Fruit fly (Drosophila melanogaster) whole organism, embryonic: Measurements from ENCODE around the gene CG31542.

Source experiments
- CG10321 ChIP-seq: fragments of 200-800 bp; sonication (Bioruptor generic); IDR thresholded peaks from 2 replicates; pipeline ENCODE4 v1.3.6; 2022; ENCODE audit warnings: missing biosample characterization, missing genetic modification characterization
- CG10462 ChIP-seq: fragments of 200-800 bp; sonication (Bioruptor generic); optimal IDR thresholded peaks from 2 replicates; lab custom pipeline; 2016; ENCODE audit warnings: missing biosample characterization, missing genetic modification characterization
- CG10959 ChIP-seq: fragments of 200-800 bp; sonication (Bioruptor generic); IDR thresholded peaks from 2 replicates; pipeline ENCODE4 v1.3.6; 2022; ENCODE audit warnings: missing biosample characterization, missing genetic modification characterization
- CG11093 ChIP-seq: fragments of 200-800 bp; sonication (Bioruptor generic); IDR thresholded peaks from 3 replicates; pipeline ENCODE4 v1.3.6; 2022; ENCODE audit warnings: missing biosample characterization, missing genetic modification characterization
- CG13296 ChIP-seq: fragments of 200-800 bp; sonication (Bioruptor generic); optimal IDR thresholded peaks from 3 replicates; lab custom pipeline; 2018; ENCODE audit warnings: missing biosample characterization, mild to moderate bottlenecking, missing genetic modification characterization
- CG15601 ChIP-seq: fragments of 200-800 bp; sonication (Bioruptor generic); optimal IDR thresholded peaks from 3 replicates; lab custom pipeline; 2019; ENCODE audit warnings: missing biosample characterization, mild to moderate bottlenecking, missing genetic modification characterization, moderate library complexity
- CG17568 ChIP-seq: fragments of 200-800 bp; sonication (Bioruptor generic); optimal IDR thresholded peaks from 2 replicates; lab custom pipeline; 2018; ENCODE audit warnings: missing biosample characterization, mild to moderate bottlenecking, missing genetic modification characterization, moderate library complexity
- CG31388 ChIP-seq: fragments of 200-800 bp; sonication (Bioruptor generic); optimal IDR thresholded peaks from 2 replicates; lab custom pipeline; 2016; ENCODE audit warnings: missing biosample characterization, missing genetic modification characterization
- CG32772 ChIP-seq: fragments of 200-800 bp; sonication (Bioruptor generic); IDR thresholded peaks from 2 replicates; pipeline ENCODE4 v1.3.6; 2022; ENCODE audit warnings: missing biosample characterization, missing genetic modification characterization
- CG34422 ChIP-seq: fragments of 200-800 bp; sonication (Bioruptor generic); IDR thresholded peaks from 3 replicates; pipeline ENCODE4 v1.3.6; 2022; ENCODE audit warnings: missing biosample characterization, missing genetic modification characterization
- CG4424 ChIP-seq: fragments of 200-800 bp; sonication (Bioruptor generic); optimal IDR thresholded peaks from 3 replicates; lab custom pipeline; 2016; ENCODE audit warnings: missing biosample characterization, missing genetic modification characterization
- CG4820 ChIP-seq: fragments of 200-800 bp; sonication (Bioruptor generic); optimal IDR thresholded peaks from 3 replicates; lab custom pipeline; 2016; ENCODE audit warnings: missing biosample characterization, missing genetic modification characterization
- CG6175 ChIP-seq: fragments of 200-800 bp; sonication (Bioruptor generic); IDR thresholded peaks from 3 replicates; pipeline ENCODE4 v1.3.6; 2022; ENCODE audit warnings: missing biosample characterization, missing genetic modification characterization
- CG7357 ChIP-seq: fragments of 200-800 bp; sonication (Bioruptor generic); IDR thresholded peaks from 3 replicates; pipeline ENCODE4 v1.3.6; 2022; ENCODE audit warnings: missing biosample characterization, missing genetic modification characterization
- CG7786 ChIP-seq: fragments of 200-800 bp; sonication (Bioruptor generic); optimal IDR thresholded peaks from 2 replicates; lab custom pipeline; 2016; ENCODE audit warnings: missing biosample characterization, missing genetic modification characterization
- CG7987 ChIP-seq: fragments of 200-800 bp; sonication (Bioruptor generic); optimal IDR thresholded peaks from 2 replicates; lab custom pipeline; 2018; ENCODE audit warnings: missing biosample characterization, mild to moderate bottlenecking, missing genetic modification characterization, moderate library complexity
- CG9609 ChIP-seq: fragments of 200-800 bp; sonication (Bioruptor generic); optimal IDR thresholded peaks from 3 replicates; lab custom pipeline; 2016; ENCODE audit warnings: missing biosample characterization, missing genetic modification characterization
- CG9876 ChIP-seq: fragments of 200-800 bp; sonication (Bioruptor generic); optimal IDR thresholded peaks from 2 replicates; lab custom pipeline; 2016; ENCODE audit warnings: missing biosample characterization, missing genetic modification characterization
- CTCF ChIP-seq: fragments of 200-800 bp; sonication (Bioruptor generic); optimal IDR thresholded peaks from 2 replicates; lab custom pipeline; 2017; ENCODE audit warnings: missing biosample characterization, mild to moderate bottlenecking, missing genetic modification characterization, moderate library complexity
- CrebB ChIP-seq: fragments of 200-800 bp; sonication (Bioruptor generic); optimal IDR thresholded peaks from 3 replicates; lab custom pipeline; 2018; ENCODE audit warnings: missing biosample characterization, mild to moderate bottlenecking, missing genetic modification characterization
- Doc3 ChIP-seq: fragments of 200-800 bp; sonication (Bioruptor generic); IDR thresholded peaks from 3 replicates; pipeline ENCODE4 v1.3.6; 2022; ENCODE audit warnings: missing biosample characterization, missing genetic modification characterization; ENCODE audit not compliant: partially characterized antibody
- Dref ChIP-seq: fragments of 200-800 bp; sonication (Bioruptor generic); IDR thresholded peaks from 2 replicates; pipeline ENCODE4 v1.3.6; 2022; ENCODE audit warnings: missing biosample characterization, missing genetic modification characterization
- E2f2 ChIP-seq: fragments of 200-800 bp; sonication (Bioruptor generic); IDR thresholded peaks from 2 replicates; pipeline ENCODE4 v1.3.6; 2022; ENCODE audit warnings: missing biosample characterization, missing genetic modification characterization
- Fer2 ChIP-seq: fragments of 200-800 bp; sonication (Bioruptor generic); optimal IDR thresholded peaks from 2 replicates; lab custom pipeline; 2018; ENCODE audit warnings: missing biosample characterization, mild to moderate bottlenecking, missing genetic modification characterization, moderate library complexity
- Hr78 ChIP-seq, 2 experiments: fragments of 200-800 bp in 1 of 2; fragments of >200 bp in 1 of 2; sonication (Bioruptor generic) in 1 of 2; optimal IDR thresholded peaks; 2 replicates each; lab custom pipeline; 2017 to 2019; ENCODE audit warnings: missing biosample characterization in 2 of 2, missing genetic modification characterization in 2 of 2, mild to moderate bottlenecking in 1 of 2, moderate library complexity in 1 of 2
- Mad ChIP-seq: fragments of 200-800 bp; sonication (Bioruptor generic); optimal IDR thresholded peaks from 2 replicates; lab custom pipeline; 2016; ENCODE audit warnings: missing biosample characterization, missing genetic modification characterization
- Mes4 ChIP-seq: fragments of 200-800 bp; sonication (Bioruptor generic); optimal IDR thresholded peaks from 2 replicates; lab custom pipeline; 2016; ENCODE audit warnings: missing biosample characterization, missing genetic modification characterization
- Nf-YC ChIP-seq: fragments of 200-800 bp; optimal IDR thresholded peaks from 3 replicates; lab custom pipeline; 2019; ENCODE audit warnings: missing biosample characterization, mild to moderate bottlenecking, missing genetic modification characterization, moderate library complexity
- Pdp1 ChIP-seq, 2 experiments: fragments of 200-800 bp; sonication (Bioruptor generic); optimal IDR thresholded peaks; 3 replicates each; lab custom pipeline; 2016; ENCODE audit warnings: missing biosample characterization in 2 of 2, missing genetic modification characterization in 2 of 2, mild to moderate bottlenecking in 1 of 2, moderate library complexity in 1 of 2
- Poxn ChIP-seq: fragments of 200-800 bp; sonication (Bioruptor generic); IDR thresholded peaks from 2 replicates; pipeline ENCODE4 v1.3.6; 2022; ENCODE audit warnings: missing biosample characterization, missing genetic modification characterization
- Sox102F ChIP-seq: fragments of 200-800 bp; sonication (Bioruptor generic); optimal IDR thresholded peaks from 2 replicates; lab custom pipeline; 2018; ENCODE audit warnings: missing biosample characterization, mild to moderate bottlenecking, missing genetic modification characterization, moderate library complexity
- cad ChIP-seq: fragments of >200 bp; optimal IDR thresholded peaks from 2 replicates; lab custom pipeline; 2017; ENCODE audit warnings: missing biosample characterization, missing genetic modification characterization
- cas ChIP-seq: fragments of 200-800 bp; sonication (Bioruptor generic); IDR thresholded peaks from 2 replicates; pipeline ENCODE4 v1.3.6; 2022; ENCODE audit warnings: missing biosample characterization, missing genetic modification characterization
- cg ChIP-seq: fragments of 200-800 bp; sonication (Bioruptor generic); optimal IDR thresholded peaks from 3 replicates; lab custom pipeline; 2019; ENCODE audit warnings: missing biosample characterization, mild to moderate bottlenecking, missing genetic modification characterization, moderate library complexity
- fd3F ChIP-seq: fragments of 200-800 bp; sonication (Bioruptor generic); optimal IDR thresholded peaks from 2 replicates; lab custom pipeline; 2018; ENCODE audit warnings: missing biosample characterization, mild to moderate bottlenecking, missing genetic modification characterization, moderate library complexity
- fu2 ChIP-seq: fragments of 200-800 bp; sonication (Bioruptor generic); optimal IDR thresholded peaks from 2 replicates; lab custom pipeline; 2016; ENCODE audit warnings: missing biosample characterization, missing genetic modification characterization
- ind ChIP-seq: fragments of 200-800 bp; sonication (Bioruptor generic); optimal IDR thresholded peaks from 3 replicates; lab custom pipeline; 2016; ENCODE audit warnings: missing biosample characterization, missing genetic modification characterization
- inv ChIP-seq: fragments of 200-800 bp; sonication (Bioruptor generic); IDR thresholded peaks from 2 replicates; pipeline ENCODE4 v1.3.6; 2022; ENCODE audit warnings: missing biosample characterization, missing genetic modification characterization; ENCODE audit not compliant: partially characterized antibody
- klu ChIP-seq: fragments of 200-800 bp; sonication (Bioruptor generic); IDR thresholded peaks from 2 replicates; pipeline ENCODE4 v1.3.6; 2022; ENCODE audit warnings: missing biosample characterization, missing genetic modification characterization
- nau ChIP-seq: fragments of 200-800 bp; sonication (Bioruptor generic); optimal IDR thresholded peaks from 3 replicates; lab custom pipeline; 2017; ENCODE audit warnings: missing biosample characterization, mild to moderate bottlenecking, missing genetic modification characterization, missing genetic modification reagents
- nmo ChIP-seq: fragments of 200-800 bp; sonication (Bioruptor generic); optimal IDR thresholded peaks from 2 replicates; lab custom pipeline; 2018; ENCODE audit warnings: missing biosample characterization, mild to moderate bottlenecking, missing genetic modification characterization, moderate library complexity
- nom ChIP-seq: fragments of 200-800 bp; sonication (Bioruptor generic); optimal IDR thresholded peaks from 2 replicates; lab custom pipeline; 2017; ENCODE audit warnings: missing biosample characterization, missing genetic modification characterization, mild to moderate bottlenecking, moderate library complexity, missing genetic modification reagents
- otp ChIP-seq: fragments of 200-800 bp; sonication (Bioruptor generic); IDR thresholded peaks from 3 replicates; pipeline ENCODE4, ENCODE4 v1.3.6; 2022; ENCODE audit warnings: missing biosample characterization, missing genetic modification characterization
- pita ChIP-seq: fragments of 200-800 bp; sonication (Bioruptor generic); optimal IDR thresholded peaks from 2 replicates; lab custom pipeline; 2017; ENCODE audit warnings: missing biosample characterization, mild to moderate bottlenecking, missing genetic modification characterization
- sc ChIP-seq, 3 experiments: fragments of >200 bp in 2 of 3; fragments of 200-800 bp in 1 of 3; sonication (Bioruptor generic) in 1 of 3; optimal IDR thresholded peaks; 2 replicates in 2 of 3; 3 replicates in 1 of 3; lab custom pipeline; 2017; ENCODE audit warnings: mild to moderate bottlenecking in 1 of 3, missing biosample characterization in 1 of 3, missing genetic modification characterization in 1 of 3, missing genetic modification reagents in 1 of 3
- tin ChIP-seq: fragments of 200-800 bp; sonication (Bioruptor generic); optimal IDR thresholded peaks from 3 replicates; lab custom pipeline; 2016; ENCODE audit warnings: missing biosample characterization, missing genetic modification characterization
- trem ChIP-seq: fragments of 200-800 bp; optimal IDR thresholded peaks from 3 replicates; lab custom pipeline; 2019; ENCODE audit warnings: missing biosample characterization, mild to moderate bottlenecking, missing genetic modification characterization, moderate library complexity
- tx ChIP-seq: fragments of 200-800 bp; sonication (Bioruptor generic); optimal IDR thresholded peaks from 2 replicates; lab custom pipeline; 2016; ENCODE audit warnings: missing biosample characterization, missing genetic modification characterization
- wek ChIP-seq: fragments of 200-800 bp; sonication (Bioruptor generic); optimal IDR thresholded peaks from 3 replicates; lab custom pipeline; 2018; ENCODE audit warnings: missing biosample characterization, mild to moderate bottlenecking, missing genetic modification characterization, moderate library complexity
- yki ChIP-seq: fragments of >200 bp; optimal IDR thresholded peaks from 3 replicates; lab custom pipeline; 2018

The CG31542 gene

dm6 chr3R:5368170-5368781 lies 1.1 kb upstream of the CG31542 start, which contains the start of gene Cerk (continued):
- no peak for TF ChIP-seq CG32772 (GFP tag; lab: Robert Waterston, UW)
- no peak for TF ChIP-seq CG6175 (GFP tag; lab: Robert Waterston, UW)
- no peak for TF ChIP-seq CG31388
- peak; percentile 37 for TF ChIP-seq Mes4 (GFP tag; lab: Kevin White, UChicago)
- no peak for TF ChIP-seq Hr78 (GFP tag; optimal IDR thresholded peaks at IDR 0.05; lab: Kevin White, UChicago)
- no peak for TF ChIP-seq sc (optimal IDR thresholded peaks at IDR 0.05; lab: Kevin White, UChicago)
- TF ChIP-seq sc (GFP tag; optimal IDR thresholded peaks at IDR 0.05; lab: Kevin White, UChicago), result no peak
- no peak for TF ChIP-seq klu (GFP tag; lab: Robert Waterston, UW)
- peak; percentile 57 for TF ChIP-seq E2f2 (GFP tag; lab: Robert Waterston, UW)
- no peak for TF ChIP-seq tin
- TF ChIP-seq CG4424 (GFP tag; lab: Kevin White, UChicago), result peak; percentile 1
- TF ChIP-seq ind (GFP tag; lab: Kevin White, UChicago), result peak; percentile 27
- TF ChIP-seq CG9609, result peak; percentile 32
- peak; percentile 55 for TF ChIP-seq CG7987 (GFP tag; lab: Kevin White, UChicago)
- TF ChIP-seq cad (GFP tag; lab: Kevin White, UChicago), result no peak
- no peak for TF ChIP-seq Doc3 (GFP tag; lab: Robert Waterston, UW)
- TF ChIP-seq fd3F (GFP tag; lab: Kevin White, UChicago), result no peak
- TF ChIP-seq trem (tag; lab: Kevin White, UChicago), result peak; percentile 20
- peak; percentile 54 for TF ChIP-seq nom (GFP tag; lab: Kevin White, UChicago)
- no peak for TF ChIP-seq CG10959
- peak; percentile 48; the same call in 2 of the 3 replicates for TF ChIP-seq CG34422 (GFP tag; lab: Robert Waterston, UW)
- TF ChIP-seq CG10462 (GFP tag; lab: Kevin White, UChicago), result peak; percentile 13
- peak; percentile 6 for TF ChIP-seq CrebB
- TF ChIP-seq Dref (GFP tag; lab: Robert Waterston, UW), result peak; percentile 48
- peak; percentile 16 for TF ChIP-seq CG15601
- TF ChIP-seq CG7786, result peak; percentile 20
- peak; percentile 62 for TF ChIP-seq CG9876 (GFP tag; lab: Kevin White, UChicago)
- TF ChIP-seq Pdp1 (GFP tag; optimal IDR thresholded peaks at IDR 0.05; lab: Kevin White, UChicago), result peak in 1 of 2 experiments; percentile 61
- TF ChIP-seq nau (GFP tag; lab: Kevin White, UChicago), result no peak
- no peak for TF ChIP-seq CTCF
- TF ChIP-seq yki (lab: Kevin White, UChicago), result no peak
- peak; percentile 99 for TF ChIP-seq wek (GFP tag; lab: Kevin White, UChicago)
- no peak for TF ChIP-seq CG11093 (GFP tag; lab: Robert Waterston, UW)
- TF ChIP-seq Mad, result no peak
- peak; percentile 2 for TF ChIP-seq CG13296 (GFP tag; lab: Kevin White, UChicago)
- TF ChIP-seq CG17568 (GFP tag; lab: Kevin White, UChicago), result no peak
- peak; percentile 42; the same call in 1 of the 2 replicates for TF ChIP-seq inv
- TF ChIP-seq cas (GFP tag; lab: Robert Waterston, UW), result no peak
- TF ChIP-seq tx (GFP tag; lab: Kevin White, UChicago), result peak; percentile 27
- TF ChIP-seq CG4820 (GFP tag; lab: Kevin White, UChicago), result no peak
- TF ChIP-seq fu2, result no peak
- TF ChIP-seq nmo (GFP tag; lab: Kevin White, UChicago), result peak; percentile 30
- TF ChIP-seq Nf-YC (tag; lab: Kevin White, UChicago), result peak; percentile 33
- no peak for TF ChIP-seq Sox102F (GFP tag; lab: Kevin White, UChicago)
- TF ChIP-seq pita (GFP tag; lab: Kevin White, UChicago), result no peak
- TF ChIP-seq otp, result 0 out of 3 replicates have a peak, but pooled peaks have one; percentile 33
- no peak for TF ChIP-seq Poxn (GFP tag; lab: Robert Waterston, UW)
- no peak for TF ChIP-seq cg
- no peak for TF ChIP-seq Fer2 (tag; lab: Kevin White, UChicago)
- TF ChIP-seq CG10321 (GFP tag; lab: Robert Waterston, UW), result no peak
- 0 out of 3 replicates have a peak, but pooled peaks have one; percentile 22 for TF ChIP-seq CG7357 (GFP tag; lab: Robert Waterston, UW)
